Fruit fly (Drosophila melanogaster): ENCODE measurements around the gene CG7953.
A peak's percentile ranks its signal among the peaks of the same experiment; 100 is the strongest.

Gene CG7953

DNA sequence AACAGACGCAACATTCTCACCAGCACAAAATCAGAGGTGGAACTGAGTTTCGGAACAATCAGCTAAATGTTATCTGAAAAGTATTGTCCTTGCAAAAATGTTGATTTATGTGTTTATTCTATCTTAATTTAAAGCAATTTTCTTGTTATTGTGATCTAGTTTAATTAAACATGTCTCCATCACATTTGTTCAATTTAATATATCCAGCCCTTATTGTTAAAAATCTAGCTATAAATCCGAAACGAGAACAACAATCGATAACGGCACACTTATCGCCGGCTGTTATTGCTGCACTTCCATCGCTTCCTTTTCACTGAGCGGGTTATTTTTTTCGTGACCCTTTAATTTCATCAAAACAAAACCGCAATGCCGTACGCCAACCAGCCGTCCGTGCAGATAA is 14.7 kb upstream of the CG7953 start, which contains the start of the genes GatC, PolG2 and Polr2C:
Gene GatC, minus strand, starts transcription at position 48 of the 400 bp plus-strand sequence.
Gene PolG2, minus strand, starts transcription at position 48 of the 400 bp plus-strand sequence.
Gene Polr2C, plus strand, starts transcription at position 280 of the 400 bp plus-strand sequence.
- no peak for TF ChIP-seq noc (tag; optimal IDR thresholded peaks at IDR 0.05)

DNA sequence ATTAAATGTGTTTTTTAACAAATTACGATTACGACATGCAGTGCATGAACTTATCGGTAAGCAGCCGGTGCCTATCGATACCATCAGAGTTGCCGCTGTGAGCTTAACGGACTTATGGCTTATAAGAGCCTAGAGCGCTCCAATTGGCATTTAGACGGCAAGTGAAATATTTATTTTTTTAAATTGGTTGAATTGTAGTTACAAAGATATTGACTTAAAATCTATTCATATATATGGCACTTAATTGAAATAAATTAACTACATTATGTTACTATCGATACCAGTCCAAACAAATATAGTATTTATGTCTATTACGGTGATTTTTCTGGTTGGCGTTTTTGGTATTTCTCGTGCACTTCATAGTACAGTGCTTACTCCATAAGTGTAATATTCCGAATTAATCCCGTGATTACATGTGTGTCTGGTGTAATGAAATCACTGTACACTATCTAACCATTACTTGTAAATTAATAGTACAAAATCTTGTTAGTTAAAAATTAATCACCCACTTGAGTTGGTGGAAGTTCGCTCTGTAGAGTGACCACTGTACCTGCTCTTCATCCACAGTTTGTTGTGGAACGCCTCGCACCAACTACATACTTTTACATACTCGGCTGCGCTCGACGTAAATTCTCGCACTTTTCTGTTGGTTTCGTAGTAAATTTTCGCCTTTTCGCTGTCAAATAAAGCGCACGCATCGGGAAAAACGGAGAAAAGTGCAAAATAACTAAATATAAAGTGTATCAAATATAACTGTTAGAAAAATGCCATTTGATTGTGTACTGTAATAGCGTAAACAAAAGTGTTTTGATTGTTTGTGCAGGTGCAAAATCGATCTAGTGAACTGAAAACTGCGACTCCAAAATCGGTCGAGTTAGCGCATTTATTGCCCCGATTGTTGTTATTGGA is 12.5 kb upstream of the CG7953 start, which contains the start of the genes mRpS23 and CenG1A:
Gene mRpS23, minus strand, starts transcription at position 71 of the 909 bp plus-strand sequence.
Gene CenG1A, plus strand, starts transcription at position 563 of the 909 bp plus-strand sequence.
- peak; percentile 99 for TF ChIP-seq noc (tag; optimal IDR thresholded peaks at IDR 0.05)

DNA sequence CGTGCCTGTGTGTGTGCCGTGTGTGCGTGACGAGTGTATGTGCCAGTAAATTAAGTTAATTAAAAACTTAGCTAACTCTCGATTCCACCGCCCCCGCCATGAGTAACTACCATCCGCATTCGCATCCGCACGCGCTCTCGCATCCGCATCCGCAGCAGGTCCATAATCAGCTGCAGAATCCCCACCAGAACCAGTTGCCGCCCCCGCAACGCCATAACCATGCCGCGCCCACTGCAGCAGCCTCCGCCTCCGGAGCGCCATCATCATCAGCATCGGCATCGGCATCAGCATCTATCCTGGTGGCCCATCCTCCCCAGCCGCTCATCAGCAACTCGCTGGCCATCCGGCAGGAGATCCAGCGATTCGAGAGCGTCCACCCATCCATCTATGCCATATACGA is 11.8 kb upstream of the CG7953 start:
- TF ChIP-seq noc (tag; optimal IDR thresholded peaks at IDR 0.05) = no peak

DNA sequence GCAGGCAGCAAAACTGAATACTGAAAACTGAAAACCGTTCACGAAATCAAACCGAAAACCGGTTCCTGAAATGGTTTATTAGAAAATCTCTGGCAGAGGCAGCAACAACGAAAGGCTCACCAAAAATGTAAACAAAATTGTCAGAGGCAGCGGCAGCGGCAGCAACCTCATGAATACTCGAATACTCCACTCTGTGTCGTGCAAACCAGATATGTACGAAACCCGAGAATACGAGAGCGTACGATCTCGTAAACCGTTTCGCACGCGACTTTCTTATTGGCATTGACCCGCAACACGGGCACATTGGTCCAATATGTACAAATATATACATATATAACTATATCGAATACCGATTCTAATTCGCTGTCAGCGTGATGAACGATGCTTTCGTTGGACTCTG is 10.1 kb upstream of the CG7953 start:
- TF ChIP-seq noc (tag; optimal IDR thresholded peaks at IDR 0.05) = no peak

dm6 chr2L:13838647-13839390 is 8.9 kb upstream of the CG7953 start:
- TF ChIP-seq noc (tag; optimal IDR thresholded peaks at IDR 0.05) = peak; percentile 53

- peak; percentile 82 for TF ChIP-seq noc (tag; optimal IDR thresholded peaks at IDR 0.05)
Measured at dm6 chr2L:13839744-13840151, 8.0 kb upstream of the CG7953 start.

dm6 chr2L:13841508-13841907 is 6.2 kb upstream of the CG7953 start, which contains the start of gene CG33307:
CG33307 (minus strand) TSS chr2L:13841520.
- TF ChIP-seq noc (tag; optimal IDR thresholded peaks at IDR 0.05) = peak; percentile 61

dm6 chr2L:13842078-13842477 is 5.6 kb upstream of the CG7953 start:
- no peak for TF ChIP-seq noc (tag; optimal IDR thresholded peaks at IDR 0.05)

dm6 chr2L:13842572-13842971 is 5.2 kb upstream of the CG7953 start:
- TF ChIP-seq noc (tag; optimal IDR thresholded peaks at IDR 0.05) = no peak

dm6 chr2L:13843692-13844284 is 3.9 kb upstream of the CG7953 start, which contains the start of gene CG33306:
CG33306 (minus strand) TSS chr2L:13843742.
- TF ChIP-seq noc (tag; optimal IDR thresholded peaks at IDR 0.05) = peak; percentile 92

dm6 chr2L:13845178-13845577 is 2.5 kb upstream of the CG7953 start, which contains the start of gene CG8997:
CG8997 (minus strand) TSS chr2L:13845325.
- TF ChIP-seq noc (tag; optimal IDR thresholded peaks at IDR 0.05) = no peak

dm6 chr2L:13846239-13846802 is 1.4 kb upstream of the CG7953 start, which contains the start of gene CG7916:
CG7916 (plus strand) TSS chr2L:13846752.
- no peak for TF ChIP-seq noc (tag; optimal IDR thresholded peaks at IDR 0.05)

dm6 chr2L:13849125-13849524 is 1.4 kb downstream of the CG7953 start, which contains the start of gene CG7968:
CG7968 (plus strand) TSS chr2L:13849400.
- no peak for TF ChIP-seq noc (tag; optimal IDR thresholded peaks at IDR 0.05)

DNA sequence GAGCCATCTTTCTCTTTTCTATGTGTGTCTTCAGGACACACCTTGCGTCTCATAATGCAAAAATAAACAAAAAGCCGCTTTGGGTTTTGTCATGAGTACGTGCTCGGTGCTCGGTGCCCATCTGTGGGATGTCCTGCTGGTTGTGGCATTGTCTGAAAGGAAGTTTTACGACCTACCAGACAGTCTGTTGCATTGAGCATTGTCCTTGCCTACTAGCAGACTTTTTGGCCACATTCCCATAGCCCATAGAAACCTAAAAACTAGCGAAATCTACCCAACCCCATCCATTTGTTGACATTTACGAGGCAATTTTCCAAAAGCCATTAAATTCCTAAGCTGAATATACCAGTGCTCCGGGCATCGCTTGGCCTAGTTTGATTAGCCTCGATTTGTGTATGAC is 3.4 kb downstream of the CG7953 start:
- TF ChIP-seq noc (tag; optimal IDR thresholded peaks at IDR 0.05) = no peak

DNA sequence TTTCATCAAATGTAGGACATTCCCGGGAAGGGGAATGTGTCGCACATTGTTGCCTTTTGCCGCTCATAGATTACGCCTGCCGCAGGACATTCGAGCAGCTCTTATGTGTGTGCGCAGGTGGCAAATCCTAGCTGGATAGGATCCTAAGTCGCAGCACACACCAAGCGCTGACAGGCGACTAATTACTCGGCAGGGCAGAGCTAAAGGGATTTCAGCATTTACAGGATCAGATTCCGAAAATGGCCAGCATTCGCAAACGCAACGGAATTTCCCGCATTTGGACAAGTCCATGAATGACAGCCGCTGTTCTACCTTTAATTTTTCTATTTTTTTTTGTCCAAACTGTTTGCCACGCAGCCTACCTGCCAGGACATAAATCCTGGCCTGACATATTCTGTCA is 19.9 kb downstream of the CG7953 start:
- no peak for TF ChIP-seq noc (tag; optimal IDR thresholded peaks at IDR 0.05)
